Worm (Caenorhabditis elegans) whole organism, midembryonic: ENCODE measurements around the gene K02D10.2.
A peak's percentile ranks its signal among the peaks of the same experiment; 100 is the strongest.

Experiments used
- T22C8.4 ChIP-seq: fragments of 200-800 bp; sonication (Bioruptor generic); IDR thresholded peaks from 2 replicates; pipeline ENCODE4 v1.3.6; 2022; ENCODE audit warnings: missing genetic modification characterization, missing compliant biosample characterization
- cog-1 ChIP-seq: sonication (generic microtip); optimal IDR thresholded peaks from 2 replicates; lab custom pipeline; 2016; ENCODE audit warnings: missing genetic modification characterization, missing compliant biosample characterization
- flt-1 ChIP-seq: fragments of 200-800 bp; sonication (Bioruptor generic); IDR thresholded peaks from 2 replicates; pipeline ENCODE4 v1.3.6; 2022; ENCODE audit warnings: missing genetic modification characterization, missing compliant biosample characterization
- klf-2 ChIP-seq: fragments of 200-800 bp; sonication (Bioruptor generic); conservative IDR thresholded peaks from 2 replicates; pipeline ENCODE4 v1.3.6; 2022; ENCODE audit warnings: missing genetic modification reagents, missing genetic modification characterization, missing compliant biosample characterization
- med-1 ChIP-seq: sonication (generic microtip); optimal IDR thresholded peaks from 2 replicates; lab custom pipeline; 2017; ENCODE audit warnings: missing genetic modification characterization, mild to moderate bottlenecking, missing compliant biosample characterization, antibody characterized with exemption, missing genetic modification reagents; ENCODE audit not compliant: insufficient read depth
- ref-1 ChIP-seq: fragments of 200-800 bp; sonication (Bioruptor generic); conservative IDR thresholded peaks from 2 replicates; pipeline ENCODE4 v1.3.6; 2022; ENCODE audit warnings: missing genetic modification reagents, missing genetic modification characterization, missing compliant biosample characterization
- tab-1 ChIP-seq: fragments of 200-800 bp; sonication (Bioruptor generic); IDR thresholded peaks from 2 replicates; pipeline ENCODE4 v1.3.6; 2022; ENCODE audit warnings: missing genetic modification characterization, missing compliant biosample characterization
- ztf-23 ChIP-seq: fragments of 200-800 bp; sonication (Bioruptor generic); IDR thresholded peaks from 2 replicates; pipeline ENCODE4 v1.3.6; 2022; ENCODE audit warnings: missing genetic modification reagents, missing genetic modification characterization, missing compliant biosample characterization
- ztf-29 ChIP-seq: fragments of 200-800 bp; sonication (Bioruptor generic); IDR thresholded peaks from 2 replicates; pipeline ENCODE4 v1.3.6; 2022; ENCODE audit warnings: missing genetic modification reagents, missing genetic modification characterization, missing compliant biosample characterization

Gene K02D10.2

DNA sequence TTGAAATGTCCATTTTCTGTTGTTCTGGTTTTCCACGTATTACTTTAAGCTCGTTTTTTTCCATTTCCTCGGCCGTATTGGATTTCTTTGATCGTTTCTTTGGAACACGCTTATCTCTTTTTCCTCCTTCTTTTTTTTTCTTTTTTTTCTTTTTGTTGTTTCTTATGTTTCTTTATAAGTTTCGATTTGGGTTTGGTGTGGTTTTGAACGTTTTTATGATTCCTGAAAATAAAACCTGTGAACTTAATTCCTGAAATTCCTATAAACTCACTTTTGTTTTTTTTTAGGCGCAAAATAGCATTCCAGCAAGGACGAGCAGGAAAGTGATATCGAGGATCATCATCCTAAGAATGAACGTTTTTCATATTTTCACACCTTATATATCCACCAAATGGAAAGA is at the start of gene K02D10.2:
Gene K02D10.2 (minus strand): TSS at position 101 of the 400 bp plus-strand sequence.
- TF ChIP-seq ztf-29 (GFP tag; lab: Robert Waterston, UW) (no peak), med-1 (GFP tag; lab: Kevin White, UChicago) (no peak), klf-2 (GFP tag; lab: Robert Waterston, UW) (no peak), ref-1 (GFP tag; lab: Robert Waterston, UW) (no peak), cog-1 (tag; lab: Kevin White, UChicago) (no peak)

DNA sequence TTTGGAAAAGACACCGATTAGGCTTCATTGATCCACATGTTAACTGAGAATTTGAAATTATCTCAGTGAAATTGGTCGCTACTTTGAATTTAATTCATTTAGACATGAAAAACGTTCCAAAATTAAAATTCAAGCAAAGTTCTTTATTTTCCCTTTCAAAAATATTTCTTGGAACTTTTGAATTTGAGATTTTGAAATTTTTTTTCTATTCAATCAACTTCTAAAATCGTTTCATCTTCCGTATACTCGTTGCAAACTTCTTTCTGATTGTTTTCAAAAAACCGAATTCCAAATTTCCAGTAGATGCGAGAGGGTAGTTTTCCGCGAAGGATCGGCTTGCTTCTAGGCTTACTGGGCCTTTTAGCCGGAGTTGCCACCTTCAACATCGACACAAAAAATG is 47.5 kb upstream of the K02D10.2 start, which contains the start of gene pat-2:
Gene pat-2 (plus strand): TSS at position 301 of the 400 bp plus-strand sequence.
- TF ChIP-seq tab-1 (GFP tag; lab: Robert Waterston, UW): no peak
- no peak for TF ChIP-seq flt-1
- no peak for TF ChIP-seq klf-2 (GFP tag; lab: Robert Waterston, UW)
- no peak for TF ChIP-seq cog-1 (tag; lab: Kevin White, UChicago)
- TF ChIP-seq T22C8.4 (GFP tag; lab: Robert Waterston, UW): no peak

- TF ChIP-seq med-1 (GFP tag; lab: Kevin White, UChicago) (no peak), klf-2 (GFP tag; lab: Robert Waterston, UW) (no peak), T22C8.4 (GFP tag; lab: Robert Waterston, UW) (no peak), ztf-23 (no peak), ref-1 (GFP tag; lab: Robert Waterston, UW) (no peak), flt-1 (no peak), tab-1 (GFP tag; lab: Robert Waterston, UW) (no peak), ztf-29 (GFP tag; lab: Robert Waterston, UW) (no peak), cog-1 (tag; lab: Kevin White, UChicago) (no peak)
Measured at ce11 chrIII:8815699-8816098, 44.6 kb upstream of the K02D10.2 start.

- TF ChIP-seq ztf-23 (no peak), cog-1 (tag; lab: Kevin White, UChicago) (no peak), T22C8.4 (GFP tag; lab: Robert Waterston, UW) (no peak), ref-1 (GFP tag; lab: Robert Waterston, UW) (no peak), ztf-29 (GFP tag; lab: Robert Waterston, UW) (no peak), flt-1 (no peak), tab-1 (GFP tag; lab: Robert Waterston, UW) (no peak), med-1 (GFP tag; lab: Kevin White, UChicago) (no peak), klf-2 (GFP tag; lab: Robert Waterston, UW) (no peak)
Measured at ce11 chrIII:8811111-8811510, 40.0 kb upstream of the K02D10.2 start.

ce11 chrIII:8809245-8809971 is 38.3 kb upstream of the K02D10.2 start, which contains the start of gene prx-19:
prx-19 (minus strand) TSS chrIII:8809295.
- TF ChIP-seq ztf-29 (GFP tag; lab: Robert Waterston, UW) (no peak), cog-1 (tag; lab: Kevin White, UChicago) (peak; percentile 45)

- TF ChIP-seq ztf-23 (no peak), klf-2 (GFP tag; lab: Robert Waterston, UW) (no peak), ref-1 (GFP tag; lab: Robert Waterston, UW) (no peak), T22C8.4 (GFP tag; lab: Robert Waterston, UW) (no peak), tab-1 (GFP tag; lab: Robert Waterston, UW) (no peak), flt-1 (no peak), cog-1 (tag; lab: Kevin White, UChicago) (no peak), ztf-29 (GFP tag; lab: Robert Waterston, UW) (no peak), med-1 (GFP tag; lab: Kevin White, UChicago) (no peak)
Measured at ce11 chrIII:8807246-8807645, 36.2 kb upstream of the K02D10.2 start, which contains the start of gene F54F2.7. F54F2.7 (minus strand) TSS chrIII:8807346.

DNA sequence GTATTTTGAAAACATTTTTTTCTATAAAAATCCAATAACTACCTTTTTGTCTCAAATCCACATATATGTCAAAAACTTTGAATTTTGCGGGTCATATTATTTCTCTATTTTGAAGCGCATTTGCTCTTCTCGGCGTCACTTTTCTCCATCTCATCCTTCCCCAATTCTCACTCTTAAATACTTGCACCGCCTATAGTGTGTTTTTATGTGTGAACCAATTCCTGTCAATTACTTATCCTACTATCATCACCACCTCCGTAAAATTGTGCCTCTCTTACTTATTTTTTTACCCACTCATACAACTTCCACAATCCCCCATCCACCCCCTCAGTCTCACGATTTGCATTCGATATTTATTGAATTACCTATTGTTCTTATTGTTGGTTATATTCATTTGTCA is 34.8 kb upstream of the K02D10.2 start:
- TF ChIP-seq tab-1 (GFP tag; lab: Robert Waterston, UW) (no peak), klf-2 (GFP tag; lab: Robert Waterston, UW) (no peak), ztf-29 (GFP tag; lab: Robert Waterston, UW) (no peak), flt-1 (no peak), cog-1 (tag; lab: Kevin White, UChicago) (no peak), T22C8.4 (GFP tag; lab: Robert Waterston, UW) (no peak), ztf-23 (no peak), ref-1 (GFP tag; lab: Robert Waterston, UW) (no peak), med-1 (GFP tag; lab: Kevin White, UChicago) (no peak)

DNA sequence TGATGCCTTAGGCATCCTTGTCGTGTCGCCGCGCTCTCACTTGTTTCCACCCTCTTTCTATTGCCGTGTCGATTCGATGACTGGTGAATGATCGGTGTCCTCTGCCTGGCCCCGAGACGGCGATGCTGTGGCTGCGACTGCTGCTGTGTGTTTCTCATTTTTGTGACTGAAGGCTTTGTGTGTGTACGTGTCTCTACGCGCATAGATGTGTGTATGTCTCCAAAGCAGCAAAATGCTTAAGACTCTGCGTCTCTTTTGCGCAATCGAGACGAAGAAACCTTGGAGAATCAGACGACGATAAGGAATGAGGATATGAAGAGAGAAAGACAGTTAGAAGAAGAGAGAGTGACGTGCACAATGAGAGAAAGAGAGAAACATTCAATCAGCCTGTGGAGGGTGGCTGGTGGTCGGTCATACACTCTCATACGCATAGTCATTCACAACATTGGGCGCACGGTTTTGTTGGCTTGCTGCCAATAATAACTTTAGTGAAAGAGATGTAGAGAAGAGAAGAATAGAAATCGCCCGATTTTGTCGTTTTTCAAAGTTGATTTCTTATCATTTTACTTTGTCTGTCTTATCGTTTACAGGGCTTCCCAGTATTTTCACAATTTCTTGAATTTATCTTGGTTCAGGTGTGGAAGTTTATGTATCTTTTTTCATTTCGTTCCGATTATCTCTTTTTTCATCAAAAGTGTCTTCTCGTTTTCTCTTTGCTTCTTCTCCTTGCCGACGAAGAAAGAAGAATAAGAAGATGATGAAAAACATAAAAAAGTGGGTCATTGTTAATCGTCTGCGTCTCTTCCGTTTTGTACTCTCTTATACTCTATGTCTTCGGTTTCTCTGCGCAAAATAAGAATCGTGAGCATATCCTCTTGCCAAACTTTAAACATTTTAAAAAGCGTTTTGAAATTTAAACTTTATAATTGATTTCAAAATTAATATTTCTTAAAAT is 31.1 kb upstream of the K02D10.2 start:
- TF ChIP-seq flt-1 (peak; percentile 78), cog-1 (tag; lab: Kevin White, UChicago) (peak; percentile 98), ztf-29 (GFP tag; lab: Robert Waterston, UW) (peak; percentile 71), med-1 (GFP tag; lab: Kevin White, UChicago) (no peak)

- TF ChIP-seq ztf-23 (0 out of 2 replicates have a peak, but pooled peaks have one; percentile 46), klf-2 (GFP tag; lab: Robert Waterston, UW) (no peak)
Measured at ce11 chrIII:8801352-8801863, 30.3 kb upstream of the K02D10.2 start.
